Fruit fly (Drosophila melanogaster) Kc167 (cell line): Measurements from ENCODE around the gene CG31949.

Experiments used
- Myc ChIP-seq: fragments of >200 bp; optimal IDR thresholded peaks from 2 replicates; lab custom pipeline; 2017; ENCODE audit warnings: missing external identifiers
- Sin3A ChIP-seq: fragments of >200 bp; optimal IDR thresholded peaks from 2 replicates; lab custom pipeline; 2018; ENCODE audit warnings: missing external identifiers
- h ChIP-seq: fragments of >200 bp; optimal IDR thresholded peaks from 3 replicates; lab custom pipeline; 2018; ENCODE audit warnings: missing external identifiers
- insv ChIP-seq: fragments of >200 bp; optimal IDR thresholded peaks from 3 replicates; lab custom pipeline; 2018; ENCODE audit warnings: missing external identifiers
- psq ChIP-seq: fragments of >200 bp; optimal IDR thresholded peaks from 2 replicates; lab custom pipeline; 2017; ENCODE audit warnings: missing external identifiers
- ttk ChIP-seq: sonication (Bioruptor generic); optimal IDR thresholded peaks from 2 replicates; lab custom pipeline; 2017; ENCODE audit warnings: missing external identifiers

Gene CG31949

DNA sequence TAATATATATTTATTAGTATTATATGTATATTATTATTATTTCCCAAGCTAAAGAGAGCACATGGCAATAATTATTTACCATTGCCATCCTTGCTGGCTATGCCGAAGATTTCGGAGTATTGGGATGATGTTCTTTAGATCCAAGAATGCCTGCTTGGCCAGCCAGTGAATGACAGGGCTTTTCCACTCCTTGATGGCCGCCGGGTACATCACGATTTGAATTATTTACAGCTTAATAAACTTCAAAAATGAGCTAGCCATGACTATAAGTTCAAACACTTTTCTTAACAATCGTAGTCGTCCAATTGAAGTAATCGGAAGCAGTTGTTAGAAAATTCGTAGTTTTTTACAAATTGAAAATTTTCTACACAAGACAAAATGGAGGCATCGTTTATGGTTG is at the start of gene CG31949:
Gene CG31949 (plus strand): TSS at position 301 of the 400 bp plus-strand sequence.
- TF ChIP-seq psq: no peak
- no peak for TF ChIP-seq Sin3A
- TF ChIP-seq insv (lab: Kevin White, UChicago): no peak
- no peak for TF ChIP-seq Myc (lab: Kevin White, UChicago)
- no peak for TF ChIP-seq h
- no peak for TF ChIP-seq ttk (lab: Kevin White, UChicago)

DNA sequence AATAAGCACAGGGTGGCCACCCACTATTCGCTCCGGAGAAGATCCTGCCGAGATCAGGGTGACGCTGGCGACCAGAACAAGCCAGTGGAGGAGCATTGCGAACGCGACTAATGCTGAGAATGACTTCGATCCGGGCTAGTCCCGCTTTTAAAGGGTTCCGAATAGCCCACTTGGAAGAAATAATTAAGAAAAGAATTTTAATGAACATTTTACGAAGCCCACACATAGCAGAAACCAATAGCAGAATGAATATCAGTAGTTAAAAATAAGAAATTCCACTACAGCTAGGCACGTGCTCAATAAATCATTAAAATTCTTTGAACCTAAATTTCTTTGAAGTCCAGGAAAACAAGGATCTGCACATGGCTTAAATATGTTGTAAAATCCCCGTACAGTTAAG is 48.7 kb upstream of the CG31949 start, which contains the start of gene Ser12:
Gene Ser12 (minus strand): TSS at position 101 of the 400 bp plus-strand sequence.
- no peak for TF ChIP-seq Sin3A
- TF ChIP-seq insv (lab: Kevin White, UChicago): no peak
- no peak for TF ChIP-seq psq
- TF ChIP-seq h: no peak
- no peak for TF ChIP-seq Myc (lab: Kevin White, UChicago)
- TF ChIP-seq ttk (lab: Kevin White, UChicago): no peak

DNA sequence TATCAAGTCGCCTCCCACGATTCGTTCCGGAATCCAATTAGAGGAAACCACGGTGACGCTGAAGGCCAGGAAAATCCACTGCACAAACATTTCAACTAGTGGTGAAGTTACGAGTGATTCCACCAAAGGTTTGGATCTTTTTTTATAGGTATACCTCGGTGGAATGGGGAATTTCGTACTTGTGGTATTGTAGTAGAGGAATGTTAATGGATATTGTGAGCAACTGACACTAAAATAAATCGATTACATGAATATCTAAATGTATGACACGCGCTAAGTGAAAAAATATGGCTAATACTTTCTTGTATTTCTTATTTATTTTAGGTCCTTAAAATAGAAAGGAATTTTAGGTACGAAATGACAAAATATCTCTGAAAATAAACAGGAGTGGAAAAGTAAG is 47.7 kb upstream of the CG31949 start, which contains the start of gene CG17239:
Gene CG17239 (minus strand): TSS at position 101 of the 400 bp plus-strand sequence.
- no peak for TF ChIP-seq h
- TF ChIP-seq psq: no peak
- no peak for TF ChIP-seq ttk (lab: Kevin White, UChicago)
- TF ChIP-seq insv (lab: Kevin White, UChicago): no peak
- no peak for TF ChIP-seq Sin3A
- no peak for TF ChIP-seq Myc (lab: Kevin White, UChicago)

dm6 chr2L:2252745-2253144 is 47.2 kb upstream of the CG31949 start, which contains the start of gene CG17234:
Gene CG17234, plus strand, starts transcription at chr2L:2253045.
- TF ChIP-seq Sin3A: no peak
- no peak for TF ChIP-seq insv (lab: Kevin White, UChicago)
- no peak for TF ChIP-seq ttk (lab: Kevin White, UChicago)
- TF ChIP-seq h: no peak
- TF ChIP-seq psq: no peak
- no peak for TF ChIP-seq Myc (lab: Kevin White, UChicago)

- TF ChIP-seq Myc (lab: Kevin White, UChicago) (no peak), h (no peak), ttk (lab: Kevin White, UChicago) (no peak), psq (no peak), Sin3A (no peak), insv (lab: Kevin White, UChicago) (no peak)
These were observed 45.0 kb upstream of the CG31949 start, which contains the start of gene Send1 for dm6 chr2L:2254950-2255349. Gene Send1, minus strand, starts transcription at chr2L:2255050.

DNA sequence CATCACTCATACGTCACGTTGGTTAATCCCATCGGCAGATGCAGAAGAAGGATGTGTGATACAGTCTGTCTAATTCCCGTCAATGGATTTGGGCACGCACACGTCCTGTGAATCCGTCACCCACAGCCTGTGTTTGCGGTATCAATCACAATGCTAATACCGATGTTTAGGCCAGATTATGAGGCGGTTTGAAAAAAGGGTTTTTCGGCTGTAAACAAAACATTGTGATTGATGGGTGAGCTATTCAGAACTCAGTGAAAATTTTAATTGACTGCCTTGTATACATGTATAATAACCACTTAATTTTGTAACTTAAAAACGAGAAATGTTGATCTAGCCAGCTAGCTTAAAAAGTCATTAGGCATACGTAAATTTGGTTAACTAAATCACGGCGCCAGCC is 36.8 kb upstream of the CG31949 start, which contains the start of gene CG4270:
Gene CG4270 (plus strand): TSS at position 301 of the 400 bp plus-strand sequence.
- TF ChIP-seq Sin3A (no peak), Myc (lab: Kevin White, UChicago) (no peak), insv (lab: Kevin White, UChicago) (no peak), h (no peak), ttk (lab: Kevin White, UChicago) (no peak), psq (no peak)

dm6 chr2L:2265221-2265620 is 34.7 kb upstream of the CG31949 start, which contains the start of gene CG34049:
Gene CG34049, minus strand, starts transcription at chr2L:2265321.
- no peak for TF ChIP-seq h
- no peak for TF ChIP-seq psq
- TF ChIP-seq ttk (lab: Kevin White, UChicago): no peak
- no peak for TF ChIP-seq insv (lab: Kevin White, UChicago)
- TF ChIP-seq Myc (lab: Kevin White, UChicago): no peak
- TF ChIP-seq Sin3A: no peak

DNA sequence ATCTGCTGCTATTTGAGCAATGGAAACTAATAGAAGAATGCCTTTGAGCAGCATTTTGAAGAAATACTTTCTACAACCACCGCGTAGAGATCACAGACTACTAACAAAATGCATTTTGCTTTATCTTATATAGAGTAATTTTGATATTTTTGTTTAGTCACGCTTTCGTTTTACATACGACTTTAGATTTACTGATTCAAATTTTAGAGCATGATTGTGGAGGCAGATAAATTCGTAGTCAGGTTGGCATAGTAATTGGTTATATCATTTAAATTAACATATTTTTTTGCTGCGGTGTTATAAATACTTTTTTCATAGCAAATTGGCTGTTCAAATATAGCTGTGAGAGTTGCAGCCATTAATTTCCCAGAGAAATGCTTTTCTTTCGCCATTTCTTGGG is 30.9 kb upstream of the CG31949 start, which contains the start of gene CG17242:
Gene CG17242 (minus strand): TSS at position 101 of the 400 bp plus-strand sequence.
- TF ChIP-seq Sin3A (no peak), Myc (lab: Kevin White, UChicago) (no peak), psq (no peak), ttk (lab: Kevin White, UChicago) (no peak), h (no peak), insv (lab: Kevin White, UChicago) (no peak)

DNA sequence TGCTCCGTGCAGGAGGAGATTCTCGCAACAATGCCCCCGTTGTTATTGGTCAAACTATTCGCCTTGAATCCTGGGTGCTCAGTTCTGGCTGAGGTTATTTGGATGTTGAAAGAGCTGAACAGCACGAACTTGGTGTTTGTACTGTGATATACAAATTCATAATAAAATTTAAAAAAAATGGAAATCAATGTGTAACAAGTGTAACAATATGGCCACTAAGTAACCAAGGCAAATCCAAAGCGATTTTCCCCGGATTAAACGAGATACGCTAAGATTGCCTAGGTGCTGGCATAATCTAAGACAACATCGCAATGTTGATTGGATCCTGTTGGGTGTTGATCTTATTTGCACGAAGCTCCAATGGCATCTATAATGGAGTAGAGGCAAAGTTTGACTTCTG is 15.0 kb upstream of the CG31949 start, which contains the start of gene CG4271:
Gene CG4271 (plus strand): TSS at position 301 of the 400 bp plus-strand sequence.
- TF ChIP-seq ttk (lab: Kevin White, UChicago): no peak

DNA sequence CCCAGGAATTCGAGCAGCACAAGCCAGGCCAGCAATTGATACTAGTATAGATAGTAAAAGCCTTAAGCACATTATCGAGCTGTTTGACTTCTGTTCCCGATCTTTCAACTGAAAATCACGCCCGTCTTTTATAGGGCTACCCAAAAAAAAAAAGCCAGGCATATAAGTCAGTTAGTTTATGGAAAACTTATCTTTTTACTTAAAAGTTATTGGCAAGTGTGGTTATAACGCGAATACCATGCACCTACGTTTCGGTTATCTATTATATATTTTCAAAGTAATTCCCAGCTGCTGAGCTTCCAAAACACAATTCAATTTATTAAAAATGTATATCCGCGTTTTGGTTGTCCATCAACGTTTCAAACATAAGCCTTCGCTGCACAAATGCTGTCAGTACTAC is 13.1 kb upstream of the CG31949 start, which contains the start of gene CG31681:
Gene CG31681 (minus strand): TSS at position 101 of the 400 bp plus-strand sequence.
- no peak for TF ChIP-seq h
- no peak for TF ChIP-seq ttk (lab: Kevin White, UChicago)
- no peak for TF ChIP-seq Myc (lab: Kevin White, UChicago)
- TF ChIP-seq insv (lab: Kevin White, UChicago): no peak
- TF ChIP-seq psq: no peak
- TF ChIP-seq Sin3A: no peak

DNA sequence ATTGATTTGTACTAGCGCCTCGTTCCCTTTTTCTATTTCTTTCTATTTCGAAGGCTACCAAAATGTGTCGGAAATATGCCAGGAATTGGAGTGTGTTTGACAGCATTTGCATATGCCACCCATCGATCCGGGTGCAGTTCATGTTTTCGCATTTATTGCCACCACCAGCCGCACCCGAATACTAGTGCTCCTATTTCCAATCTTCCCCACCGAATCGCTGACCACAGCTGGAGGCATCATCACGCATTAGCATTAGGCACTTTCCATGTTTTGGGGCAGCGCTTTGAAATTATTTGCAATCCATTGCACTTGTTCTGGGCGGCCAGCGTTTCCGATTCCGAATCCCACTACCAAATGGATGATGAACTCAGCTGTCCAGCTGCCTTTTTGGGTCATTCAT is 12.1 kb upstream of the CG31949 start, which contains the start of gene CG42658:
Gene CG42658 (minus strand): TSS at position 101 of the 400 bp plus-strand sequence.
- TF ChIP-seq psq: no peak
- no peak for TF ChIP-seq Sin3A
- TF ChIP-seq h: no peak
- no peak for TF ChIP-seq ttk (lab: Kevin White, UChicago)
- TF ChIP-seq insv (lab: Kevin White, UChicago): no peak
- TF ChIP-seq Myc (lab: Kevin White, UChicago): no peak

dm6 chr2L:2289316-2289715 is 10.6 kb upstream of the CG31949 start, which contains the start of gene CG17237:
Gene CG17237, minus strand, starts transcription at chr2L:2289416.
- TF ChIP-seq psq (no peak), h (no peak), Myc (lab: Kevin White, UChicago) (no peak), ttk (lab: Kevin White, UChicago) (no peak), insv (lab: Kevin White, UChicago) (no peak), Sin3A (no peak)

dm6 chr2L:2290638-2291037 is 9.3 kb upstream of the CG31949 start, which contains the start of gene robl22E:
Gene robl22E, minus strand, starts transcription at chr2L:2290738.
- TF ChIP-seq insv (lab: Kevin White, UChicago): no peak
- no peak for TF ChIP-seq ttk (lab: Kevin White, UChicago)
- TF ChIP-seq Sin3A: no peak
- TF ChIP-seq psq: no peak
- TF ChIP-seq Myc (lab: Kevin White, UChicago): no peak
- TF ChIP-seq h: no peak
